Worm (Caenorhabditis elegans) whole organism, L1 larva: ENCODE results near the gene Y46H3D.8.

Experiments used
- C34B4.2 ChIP-seq: sonication (generic microtip); optimal IDR thresholded peaks from 2 replicates; lab custom pipeline; 2017; ENCODE audit warnings: mild to moderate bottlenecking, missing genetic modification characterization, missing compliant biosample characterization
- ama-1 ChIP-seq: fragments of 150-350 bp; optimal IDR thresholded peaks from 2 replicates; lab custom pipeline; 2014
- blmp-1 ChIP-seq: fragments of 150-350 bp; optimal IDR thresholded peaks from 2 replicates; lab custom pipeline; 2014; ENCODE audit warnings: missing biosample characterization, missing genetic modification characterization
- ceh-8 ChIP-seq: fragments of 200-800 bp; sonication (Bioruptor generic); optimal IDR thresholded peaks from 2 replicates; lab custom pipeline; 2018; ENCODE audit warnings: mild to moderate bottlenecking, missing genetic modification characterization, moderate library complexity, missing compliant biosample characterization
- dpl-1 ChIP-seq, 3 experiments: fragments of 150-350 bp in 2 of 3; sonication (generic microtip) in 1 of 3; optimal IDR thresholded peaks; 2 replicates each; lab custom pipeline; 2014 to 2017; ENCODE audit warnings: missing biosample characterization in 3 of 3, missing genetic modification characterization in 3 of 3, missing genetic modification reagents in 3 of 3
- dsc-1 ChIP-seq: sonication (generic microtip); optimal IDR thresholded peaks from 2 replicates; lab custom pipeline; 2016; ENCODE audit warnings: mild to moderate bottlenecking, missing genetic modification characterization, missing compliant biosample characterization
- efl-1 ChIP-seq, 4 experiments: fragments of 150-350 bp; optimal IDR thresholded peaks in 3 of 4; peaks in 1 of 4; 1 replicate in 1 of 4; 2 replicates in 3 of 4; lab custom pipeline; 2014; ENCODE audit warnings: missing biosample characterization in 2 of 4, missing genetic modification characterization in 2 of 4, missing genetic modification reagents in 2 of 4
- egl-27 ChIP-seq, 2 experiments: fragments of 150-350 bp in 1 of 2; sonication (generic microtip); optimal IDR thresholded peaks; 3 replicates each; lab custom pipeline; 2017 to 2018; ENCODE audit warnings: missing biosample characterization in 2 of 2, missing genetic modification characterization in 2 of 2, missing genetic modification reagents in 2 of 2
- elt-2 ChIP-seq: sonication (generic microtip); optimal IDR thresholded peaks from 2 replicates; lab custom pipeline; 2016; ENCODE audit warnings: missing genetic modification characterization, mild to moderate bottlenecking, inconsistent platforms, missing compliant biosample characterization, missing genetic modification reagents
- elt-3 ChIP-seq, 6 experiments: fragments of 150-350 bp in 1 of 6; sonication (generic microtip); optimal IDR thresholded peaks; 2 replicates each; lab custom pipeline; 2017 to 2018; ENCODE audit warnings: missing biosample characterization in 6 of 6, missing genetic modification characterization in 6 of 6, inconsistent platforms in 1 of 6
- ets-5 ChIP-seq: fragments of 200-800 bp; sonication (Bioruptor generic); IDR thresholded peaks from 2 replicates; pipeline ENCODE4 v1.3.6; 2022; ENCODE audit warnings: missing genetic modification characterization, missing compliant biosample characterization
- fkh-10 ChIP-seq: sonication (generic microtip); optimal IDR thresholded peaks from 2 replicates; lab custom pipeline; 2017; ENCODE audit warnings: missing biosample characterization, missing genetic modification reagents, missing genetic modification characterization
- fkh-4 ChIP-seq: sonication (generic microtip); optimal IDR thresholded peaks from 2 replicates; lab custom pipeline; 2016; ENCODE audit warnings: missing compliant biosample characterization, missing genetic modification characterization, borderline replicate concordance
- grh-1 ChIP-seq: fragments of 200-800 bp; sonication (Bioruptor generic); IDR thresholded peaks from 2 replicates; pipeline ENCODE4 v1.3.6; 2022; ENCODE audit warnings: missing genetic modification reagents, missing genetic modification characterization, missing compliant biosample characterization
- hlh-17 ChIP-seq: fragments of 200-800 bp; sonication (Bioruptor generic); optimal IDR thresholded peaks from 2 replicates; lab custom pipeline; 2018; ENCODE audit warnings: missing genetic modification characterization, mild to moderate bottlenecking, missing compliant biosample characterization, moderate library complexity, borderline replicate concordance
- hlh-4 ChIP-seq: sonication (generic microtip); optimal IDR thresholded peaks from 2 replicates; lab custom pipeline; 2016; ENCODE audit warnings: mild to moderate bottlenecking, missing genetic modification characterization, missing compliant biosample characterization
- isw-1 ChIP-seq: fragments of 200-800 bp; sonication (Bioruptor generic); IDR thresholded peaks from 2 replicates; pipeline ENCODE4 v1.3.6; 2022; ENCODE audit warnings: missing genetic modification characterization, missing compliant biosample characterization
- lin-13 ChIP-seq: fragments of 150-350 bp; optimal IDR thresholded peaks from 2 replicates; lab custom pipeline; 2014; ENCODE audit warnings: missing biosample characterization, missing genetic modification reagents, missing genetic modification characterization
- lin-35 ChIP-seq, 2 experiments: fragments of 150-350 bp; optimal IDR thresholded peaks; 2 replicates each; lab custom pipeline; 2014; ENCODE audit warnings: missing biosample characterization in 2 of 2, missing genetic modification characterization in 2 of 2, missing genetic modification reagents in 2 of 2
- lsy-2 ChIP-seq, 2 experiments: fragments of 150-350 bp; optimal IDR thresholded peaks; 2 replicates each; lab custom pipeline; 2014; ENCODE audit warnings: missing biosample characterization in 2 of 2, missing genetic modification characterization in 2 of 2
- mdl-1 ChIP-seq, 2 experiments: fragments of 150-350 bp; optimal IDR thresholded peaks; 2 replicates each; lab custom pipeline; 2014 to 2017; ENCODE audit warnings: missing biosample characterization in 2 of 2, missing genetic modification characterization in 2 of 2, inconsistent platforms in 1 of 2
- nhr-20 ChIP-seq: sonication (generic microtip); optimal IDR thresholded peaks from 2 replicates; lab custom pipeline; 2016; ENCODE audit warnings: mild to moderate bottlenecking, missing genetic modification characterization, missing compliant biosample characterization
- nhr-28 ChIP-seq: fragments of 150-350 bp; optimal IDR thresholded peaks from 2 replicates; lab custom pipeline; 2014; ENCODE audit warnings: missing biosample characterization, missing genetic modification characterization
- nhr-47 ChIP-seq: sonication (generic microtip); optimal IDR thresholded peaks from 2 replicates; lab custom pipeline; 2016; ENCODE audit warnings: mild to moderate bottlenecking, missing genetic modification characterization, moderate library complexity, missing compliant biosample characterization
- nhr-71 ChIP-seq: sonication (generic microtip); optimal IDR thresholded peaks from 2 replicates; lab custom pipeline; 2016; ENCODE audit warnings: mild to moderate bottlenecking, missing genetic modification characterization, moderate library complexity, missing compliant biosample characterization
- nhr-77 ChIP-seq: fragments of 150-350 bp; optimal IDR thresholded peaks from 2 replicates; lab custom pipeline; 2014; ENCODE audit warnings: missing biosample characterization, missing genetic modification characterization
- nhr-85 ChIP-seq: sonication (generic microtip); peaks from one replicate; lab custom pipeline; 2016; ENCODE audit warnings: missing genetic modification characterization, inconsistent platforms, missing compliant biosample characterization
- nhr-90 ChIP-seq: sonication (generic microtip); optimal IDR thresholded peaks from 2 replicates; lab custom pipeline; 2016; ENCODE audit warnings: mild to moderate bottlenecking, missing genetic modification characterization, missing compliant biosample characterization; ENCODE audit not compliant: poor library complexity
- pag-3 ChIP-seq: sonication (generic microtip); optimal IDR thresholded peaks from 2 replicates; lab custom pipeline; 2017; ENCODE audit warnings: missing genetic modification characterization, mild to moderate bottlenecking, missing compliant biosample characterization, antibody characterized with exemption, borderline replicate concordance; ENCODE audit not compliant: insufficient read depth
- pqm-1 ChIP-seq: sonication (generic microtip); optimal IDR thresholded peaks from 3 replicates; lab custom pipeline; 2017; ENCODE audit warnings: missing biosample characterization, missing genetic modification characterization
- rnt-1 ChIP-seq: sonication (generic microtip); optimal IDR thresholded peaks from 2 replicates; lab custom pipeline; 2016; ENCODE audit warnings: mild to moderate bottlenecking, missing genetic modification characterization, moderate library complexity, missing compliant biosample characterization
- snpc-4 ChIP-seq: fragments of 150-350 bp; optimal IDR thresholded peaks from 2 replicates; lab custom pipeline; 2014; ENCODE audit warnings: missing biosample characterization, missing genetic modification characterization
- snu-23 ChIP-seq: sonication (generic microtip); optimal IDR thresholded peaks from 2 replicates; lab custom pipeline; 2016; ENCODE audit warnings: missing genetic modification characterization, missing compliant biosample characterization
- swsn-7 ChIP-seq: sonication (generic microtip); optimal IDR thresholded peaks from 2 replicates; lab custom pipeline; 2016; ENCODE audit warnings: missing genetic modification characterization, missing compliant biosample characterization
- tbx-2 ChIP-seq: sonication (generic microtip); optimal IDR thresholded peaks from 2 replicates; lab custom pipeline; 2016; ENCODE audit warnings: missing genetic modification characterization, missing compliant biosample characterization
- tlp-1 ChIP-seq: fragments of 150-350 bp; optimal IDR thresholded peaks from 2 replicates; lab custom pipeline; 2014; ENCODE audit warnings: missing biosample characterization, missing genetic modification characterization
- unc-62 ChIP-seq: fragments of 150-350 bp; optimal IDR thresholded peaks from 2 replicates; lab custom pipeline; 2014; ENCODE audit warnings: missing biosample characterization, missing genetic modification reagents, missing genetic modification characterization
- unc-86 ChIP-seq: sonication (generic microtip); optimal IDR thresholded peaks from 2 replicates; lab custom pipeline; 2016; ENCODE audit warnings: missing genetic modification characterization, missing compliant biosample characterization
- ztf-11 ChIP-seq, 2 experiments: sonication (generic microtip); optimal IDR thresholded peaks; 2 replicates each; lab custom pipeline; 2016 to 2017; ENCODE audit warnings: missing genetic modification characterization in 2 of 2, missing biosample characterization in 1 of 2, missing compliant biosample characterization in 1 of 2

Y46H3D.8 gene

ce11 chrV:1607790-1608189 lies 23.3 kb downstream of the Y46H3D.8 start, which contains the start of gene nhr-178:
TSS of gene nhr-178 (minus strand) at chrV:1607953.
- no peak for TF ChIP-seq hlh-4
- peak; percentile 52 for TF ChIP-seq nhr-90
- TF ChIP-seq tbx-2 (tag; lab: Kevin White, UChicago) = no peak
- TF ChIP-seq nhr-47 = no peak
- peak; percentile 68 for TF ChIP-seq nhr-20
- peak in 1 of 2 experiments; percentile 61 for TF ChIP-seq mdl-1 (tag; optimal IDR thresholded peaks at IDR 0.05; lab: Kevin White, UChicago)
- TF ChIP-seq blmp-1 = peak; percentile 18
- peak; percentile 62 for TF ChIP-seq nhr-71 (tag; lab: Kevin White, UChicago)
- no peak for TF ChIP-seq efl-1 (optimal IDR thresholded peaks at IDR 0.05; lab: Kevin White, UChicago)
- TF ChIP-seq efl-1 (GFP tag; optimal IDR thresholded peaks at IDR 0.05 in 1 of 2; lab: Kevin White, UChicago) = peak in 1 of 2 experiments; percentile 82
- peak; percentile 76 for TF ChIP-seq elt-2 (tag; lab: Kevin White, UChicago)
- no peak for TF ChIP-seq grh-1 (GFP tag; lab: Robert Waterston, UW)
- TF ChIP-seq nhr-28 = no peak
- no peak for TF ChIP-seq fkh-4 (tag; lab: Kevin White, UChicago)
- TF ChIP-seq nhr-85 (tag; lab: Kevin White, UChicago) = peak; percentile 68
- TF ChIP-seq elt-3 (tag; optimal IDR thresholded peaks at IDR 0.05; lab: Kevin White, UChicago) = peak in 3 of 6 experiments; percentile 10 to 65 (median 46)
- no peak for TF ChIP-seq unc-62
- no peak for TF ChIP-seq C34B4.2 (tag; lab: Kevin White, UChicago)
- peak; percentile 33 for TF ChIP-seq snu-23 (GFP tag; lab: Kevin White, UChicago)
- TF ChIP-seq lin-13 (GFP tag; lab: Kevin White, UChicago) = no peak
- TF ChIP-seq tlp-1 (tag; lab: Kevin White, UChicago) = no peak
- no peak for TF ChIP-seq rnt-1 (tag; lab: Kevin White, UChicago)
- TF ChIP-seq swsn-7 = no peak
- TF ChIP-seq nhr-77 (tag; lab: Kevin White, UChicago) = peak; percentile 74
- peak in 1 of 2 experiments; percentile 46 for TF ChIP-seq lin-35 (GFP tag; optimal IDR thresholded peaks at IDR 0.05; lab: Kevin White, UChicago)
- TF ChIP-seq egl-27 (tag; optimal IDR thresholded peaks at IDR 0.05; lab: Kevin White, UChicago) = no peak

- no peak for TF ChIP-seq efl-1 (optimal IDR thresholded peaks at IDR 0.05; lab: Kevin White, UChicago)
- TF ChIP-seq efl-1 (GFP tag; optimal IDR thresholded peaks at IDR 0.05 in 1 of 2; lab: Kevin White, UChicago) = peak in 1 of 2 experiments; percentile 72
- TF ChIP-seq dsc-1 (tag; lab: Kevin White, UChicago) = no peak
- TF ChIP-seq ets-5 (GFP tag; lab: Robert Waterston, UW) = no peak
- no peak for TF ChIP-seq lsy-2 (tag; optimal IDR thresholded peaks at IDR 0.05; lab: Kevin White, UChicago)
- no peak for TF ChIP-seq ceh-8 (GFP tag; lab: Kevin White, UChicago)
Observed at ce11 chrV:1600561-1601088, 30.4 kb downstream of the Y46H3D.8 start, which contains the start of gene F16B4.2. TSS of gene F16B4.2 (plus strand) at chrV:1601038.

- peak; percentile 14 for TF ChIP-seq snu-23 (GFP tag; lab: Kevin White, UChicago)
- peak in 1 of 2 experiments; percentile 28 for TF ChIP-seq lin-35 (GFP tag; optimal IDR thresholded peaks at IDR 0.05; lab: Kevin White, UChicago)
- peak; percentile 29 for TF ChIP-seq nhr-71 (tag; lab: Kevin White, UChicago)
- peak in 1 of 2 experiments; percentile 15 for TF ChIP-seq efl-1 (optimal IDR thresholded peaks at IDR 0.05; lab: Kevin White, UChicago)
- peak in 1 of 2 experiments; percentile 87 for TF ChIP-seq efl-1 (GFP tag; optimal IDR thresholded peaks at IDR 0.05 in 1 of 2; lab: Kevin White, UChicago)
- TF ChIP-seq nhr-20 = peak; percentile 6
- peak in 1 of 3 experiments; percentile 20 for TF ChIP-seq dpl-1 (GFP tag; optimal IDR thresholded peaks at IDR 0.05; lab: Kevin White, UChicago)
Observed at ce11 chrV:1599088-1599487, 32.0 kb downstream of the Y46H3D.8 start.

DNA sequence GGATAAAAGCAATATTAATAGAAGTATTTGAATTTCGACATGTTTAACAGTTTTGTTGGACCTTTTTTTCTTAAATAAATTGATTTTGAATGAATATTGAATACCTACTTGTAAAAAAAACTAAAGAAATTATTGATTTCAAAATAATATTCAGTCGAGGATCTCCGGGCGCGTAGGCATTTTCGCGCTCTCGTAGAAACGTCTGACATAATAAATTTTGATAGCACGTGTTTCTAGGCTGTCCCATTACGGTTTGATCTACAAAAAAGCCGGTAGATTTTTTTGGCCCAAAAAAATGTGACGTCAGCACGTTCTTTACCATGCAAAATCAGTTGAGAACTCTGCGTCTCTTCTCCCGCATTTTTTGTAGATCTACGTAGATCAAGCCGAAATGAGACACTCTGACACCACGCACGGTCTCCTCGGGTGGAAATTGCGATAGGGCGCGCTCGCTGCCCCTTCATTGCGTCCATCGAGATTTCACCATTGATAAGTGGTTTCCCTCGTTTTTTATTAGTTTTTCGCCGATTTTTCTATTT lies 36.4 kb downstream of the Y46H3D.8 start:
- TF ChIP-seq hlh-17 (GFP tag; lab: Kevin White, UChicago) (no peak), fkh-10 (no peak), isw-1 (GFP tag; lab: Robert Waterston, UW) (no peak), pqm-1 (no peak), unc-86 (tag; lab: Kevin White, UChicago) (no peak), ztf-11 (tag; optimal IDR thresholded peaks at IDR 0.05; lab: Kevin White, UChicago) (no peak), ceh-8 (GFP tag; lab: Kevin White, UChicago) (no peak), ama-1 (no peak), nhr-20 (no peak), pag-3 (no peak), snpc-4 (tag; lab: Kevin White, UChicago) (no peak)
